Worm (Caenorhabditis elegans): ENCODE results near the gene ttr-17.

ttr-17 gene

ce11 chrIV:11110995-11111619, 44.3 kb upstream of the ttr-17 start, which contains the start of gene rps-5 (continued):
- no peak for TF ChIP-seq hlh-17 (GFP tag; optimal IDR thresholded peaks at IDR 0.05; ENCODE audit: borderline replicate concordance)
- TF ChIP-seq ceh-8 (GFP tag; optimal IDR thresholded peaks at IDR 0.05) = no peak
- TF ChIP-seq pqm-1 (tag; optimal IDR thresholded peaks at IDR 0.05) = no peak
- peak; percentile 65 for TF ChIP-seq lin-14 (GFP tag; optimal IDR thresholded peaks at IDR 0.05)
- peak; percentile 58 for TF ChIP-seq isw-1 (GFP tag; IDR thresholded peaks at IDR 0.05)
- TF ChIP-seq fkh-4 (tag; optimal IDR thresholded peaks at IDR 0.05; ENCODE audit: borderline replicate concordance) = no peak
- TF ChIP-seq ztf-11 (tag; optimal IDR thresholded peaks at IDR 0.05) = no peak
- no peak for TF ChIP-seq egl-13 (tag; optimal IDR thresholded peaks at IDR 0.05)
- TF ChIP-seq nhr-19 (GFP tag; conservative IDR thresholded peaks at IDR 0.05) = peak; percentile 66
- TF ChIP-seq aly-2 (tag; optimal IDR thresholded peaks at IDR 0.05) = no peak
- peak; percentile 35 for TF ChIP-seq snpc-4 (tag; optimal IDR thresholded peaks at IDR 0.05)
- TF ChIP-seq elt-3 (tag; optimal IDR thresholded peaks at IDR 0.05) = peak in 1 of 6 experiments; percentile 11
- TF ChIP-seq nhr-85 (tag) = peak; percentile 80
- TF ChIP-seq unc-86 (tag; optimal IDR thresholded peaks at IDR 0.05) = peak; percentile 22
- TF ChIP-seq swsn-7 (tag; optimal IDR thresholded peaks at IDR 0.05) = peak; percentile 61
- no peak for TF ChIP-seq alr-1 (tag; optimal IDR thresholded peaks at IDR 0.05; ENCODE audit: borderline replicate concordance)
- TF ChIP-seq ama-1 (optimal IDR thresholded peaks at IDR 0.05) = no peak
- no peak for TF ChIP-seq pax-3 (tag; optimal IDR thresholded peaks at IDR 0.05)
- no peak for TF ChIP-seq lir-3 (tag; optimal IDR thresholded peaks at IDR 0.05; ENCODE audit: poor library complexity)
- no peak for TF ChIP-seq unc-30 (tag; optimal IDR thresholded peaks at IDR 0.05)
- peak; percentile 44 for TF ChIP-seq skn-1 (tag; optimal IDR thresholded peaks at IDR 0.05)
- TF ChIP-seq nhr-84 (tag; optimal IDR thresholded peaks at IDR 0.05) = no peak
- TF ChIP-seq lin-39 (tag; optimal IDR thresholded peaks at IDR 0.05) = no peak
- peak; percentile 42 for TF ChIP-seq zag-1 (tag; optimal IDR thresholded peaks at IDR 0.05)
- no peak for TF ChIP-seq zip-4 (GFP tag; optimal IDR thresholded peaks at IDR 0.05)
- TF ChIP-seq dsc-1 (tag; optimal IDR thresholded peaks at IDR 0.05) = peak; percentile 37
- TF ChIP-seq unc-98 (GFP tag; IDR thresholded peaks at IDR 0.05) = no peak
- peak; percentile 59 for TF ChIP-seq tbx-2 (tag; optimal IDR thresholded peaks at IDR 0.05)
- no peak for TF ChIP-seq nhr-11 (tag; optimal IDR thresholded peaks at IDR 0.05)
- peak; percentile 79 to 89 for TF ChIP-seq efl-1 (optimal IDR thresholded peaks at IDR 0.05)
- peak; percentile 84 to 99 for TF ChIP-seq efl-1 (GFP tag; optimal IDR thresholded peaks at IDR 0.05 in 1 of 2)
- TF ChIP-seq fkh-8 (tag; optimal IDR thresholded peaks at IDR 0.05) = peak; percentile 21

ce11 chrIV:11109771-11110170, 42.9 kb upstream of the ttr-17 start, which contains the start of gene pigk-1:
pigk-1 (minus strand) TSS chrIV:11110018.
- TF ChIP-seq pax-3 (tag; optimal IDR thresholded peaks at IDR 0.05) (no peak), unc-30 (tag; optimal IDR thresholded peaks at IDR 0.05) (no peak), nhr-90 (tag; optimal IDR thresholded peaks at IDR 0.05; ENCODE audit: poor library complexity) (no peak), blmp-1 (tag; optimal IDR thresholded peaks at IDR 0.05) (no peak), efl-1 (optimal IDR thresholded peaks at IDR 0.05) (no peak), efl-1 (GFP tag; optimal IDR thresholded peaks at IDR 0.05 in 1 of 2) (no peak), mep-1 (tag; optimal IDR thresholded peaks at IDR 0.05) (no peak), mab-9 (GFP tag; IDR thresholded peaks at IDR 0.05) (no peak), snu-23 (GFP tag; optimal IDR thresholded peaks at IDR 0.05) (no peak), skn-1 (tag; optimal IDR thresholded peaks at IDR 0.05) (no peak), unc-98 (GFP tag; IDR thresholded peaks at IDR 0.05) (no peak), lsy-2 (tag; optimal IDR thresholded peaks at IDR 0.05) (peak in 1 of 2 experiments; percentile 37), F16B12.6 (tag; optimal IDR thresholded peaks at IDR 0.05) (no peak), nhr-19 (GFP tag; conservative IDR thresholded peaks at IDR 0.05) (0 out of 2 replicates have a peak, but pooled peaks have one; percentile 6), aly-2 (tag; optimal IDR thresholded peaks at IDR 0.05) (peak; percentile 7), grh-1 (GFP tag; IDR thresholded peaks at IDR 0.05) (no peak), irx-1 (tag; optimal IDR thresholded peaks at IDR 0.05) (no peak), fos-1 (tag; optimal IDR thresholded peaks at IDR 0.05) (peak; percentile 27), mdl-1 (tag; optimal IDR thresholded peaks at IDR 0.05) (no peak), isw-1 (GFP tag; IDR thresholded peaks at IDR 0.05) (no peak), nhr-11 (tag; optimal IDR thresholded peaks at IDR 0.05) (no peak), nhr-77 (tag; optimal IDR thresholded peaks at IDR 0.05) (no peak), nhr-71 (tag; optimal IDR thresholded peaks at IDR 0.05) (peak; percentile 12)

Measured in whole organism, L1 larva.